Fruit fly (Drosophila melanogaster): ENCODE measurements around the gene CG3323.
A peak's percentile ranks its signal among the peaks of the same experiment; 100 is the strongest.

The CG3323 gene

dm6 chrX:5329266-5329898 lies 23.9 kb upstream of the CG3323 start, which contains the start of the genes CG3309 and XRCC1 (continued):
- no peak for TF ChIP-seq mirr (GFP tag; optimal IDR thresholded peaks at IDR 0.05)
- TF ChIP-seq CG10979 (tag; optimal IDR thresholded peaks at IDR 0.05) = peak; percentile 41
- TF ChIP-seq gfzf (GFP tag; optimal IDR thresholded peaks at IDR 0.05) = no peak
- TF ChIP-seq ATbp (GFP tag; optimal IDR thresholded peaks at IDR 0.05) = no peak
- no peak for TF ChIP-seq CG5953 (GFP tag; IDR thresholded peaks at IDR 0.05)
- TF ChIP-seq fu2 (GFP tag; optimal IDR thresholded peaks at IDR 0.05) = no peak
- TF ChIP-seq CG1792 (GFP tag; optimal IDR thresholded peaks at IDR 0.05) = no peak
- peak; percentile 53 for TF ChIP-seq CG13424 (tag; optimal IDR thresholded peaks at IDR 0.05)
- TF ChIP-seq gsb (GFP tag; IDR thresholded peaks at IDR 0.05) = no peak
- TF ChIP-seq pho (GFP tag; optimal IDR thresholded peaks at IDR 0.05) = no peak
- TF ChIP-seq CoRest (tag; optimal IDR thresholded peaks at IDR 0.05) = peak; percentile 59
- TF ChIP-seq grau (tag; optimal IDR thresholded peaks at IDR 0.05) = peak; percentile 62
- TF ChIP-seq CG30020 (tag; optimal IDR thresholded peaks at IDR 0.05) = peak; percentile 14
- peak; percentile 59 for TF ChIP-seq al (GFP tag; IDR thresholded peaks at IDR 0.05)
- TF ChIP-seq ssp (GFP tag; IDR thresholded peaks at IDR 0.05) = peak; percentile 48; the same call in 1 of the 2 replicates
- TF ChIP-seq sima (GFP tag; optimal IDR thresholded peaks at IDR 0.05) = no peak
- TF ChIP-seq Dp (GFP tag; optimal IDR thresholded peaks at IDR 0.05) = peak; percentile 31
- peak; percentile 72 for TF ChIP-seq gem (tag; optimal IDR thresholded peaks at IDR 0.05)
- TF ChIP-seq gcm2 (GFP tag; optimal IDR thresholded peaks at IDR 0.05) = no peak
- peak; percentile 22 for TF ChIP-seq Dek (tag; optimal IDR thresholded peaks at IDR 0.05)
- peak; percentile 71 for TF ChIP-seq CG2712 (tag; optimal IDR thresholded peaks at IDR 0.05)
- TF ChIP-seq bab2 (GFP tag; optimal IDR thresholded peaks at IDR 0.05) = no peak
- no peak for TF ChIP-seq Hr39 (optimal IDR thresholded peaks at IDR 0.05)
- peak in 1 of 2 experiments; percentile 51 for TF ChIP-seq bsh (GFP tag; optimal IDR thresholded peaks at IDR 0.05)
- TF ChIP-seq B-H1 (GFP tag; IDR thresholded peaks at IDR 0.05) = no peak; the same call in 2 of the 3 replicates
- peak; percentile 93 for TF ChIP-seq row (GFP tag; IDR thresholded peaks at IDR 0.05)
- no peak for TF ChIP-seq repo (GFP tag; optimal IDR thresholded peaks at IDR 0.05)
- TF ChIP-seq NFAT (GFP tag; IDR thresholded peaks at IDR 0.05) = no peak

dm6 chrX:5323636-5324035 lies 18.1 kb upstream of the CG3323 start, which contains the start of gene Mcm3:
TSS of gene Mcm3 (plus strand) at chrX:5323855.
- TF ChIP-seq chm (GFP tag; IDR thresholded peaks at IDR 0.05) (no peak), CG30020 (tag; optimal IDR thresholded peaks at IDR 0.05) (peak; percentile 13), Med (GFP tag) (peak; percentile 16), YL-1 (GFP tag; optimal IDR thresholded peaks at IDR 0.05) (no peak), pfk (GFP tag; optimal IDR thresholded peaks at IDR 0.05) (no peak), sisA (GFP tag; IDR thresholded peaks at IDR 0.05) (no peak), CG17802 (tag; optimal IDR thresholded peaks at IDR 0.05) (no peak), CG1024 (GFP tag; IDR thresholded peaks at IDR 0.05) (no peak), eyg (GFP tag; optimal IDR thresholded peaks at IDR 0.05) (no peak), E2f2 (GFP tag; IDR thresholded peaks at IDR 0.05) (peak; percentile 84), Lhr (GFP tag; optimal IDR thresholded peaks at IDR 0.05) (no peak), row (GFP tag; IDR thresholded peaks at IDR 0.05) (0 out of 3 replicates have a peak, but pooled peaks have one; percentile 10), gsb-n (tag; optimal IDR thresholded peaks at IDR 0.05) (no peak), zfh1 (GFP tag; IDR thresholded peaks at IDR 0.05) (no peak), gfzf (GFP tag; optimal IDR thresholded peaks at IDR 0.05) (peak; percentile 34), Antp (GFP tag; optimal IDR thresholded peaks at IDR 0.05) (no peak), mld (GFP tag; IDR thresholded peaks at IDR 0.05; ENCODE audit: partially characterized antibody) (no peak), BEAF-32 (GFP tag; optimal IDR thresholded peaks at IDR 0.05) (peak; percentile 11), ssp (GFP tag; IDR thresholded peaks at IDR 0.05) (no peak), Deaf1 (tag; optimal IDR thresholded peaks at IDR 0.05) (no peak), CG6854 (GFP tag; optimal IDR thresholded peaks at IDR 0.05) (no peak), CG15479 (GFP tag; optimal IDR thresholded peaks at IDR 0.05) (peak; percentile 40), Myb (GFP tag; optimal IDR thresholded peaks at IDR 0.05) (no peak), pan (optimal IDR thresholded peaks at IDR 0.05) (no peak), pan (GFP tag; optimal IDR thresholded peaks at IDR 0.05 in 1 of 2, IDR thresholded peaks at IDR 0.05 in 1 of 2) (no peak), prd (optimal IDR thresholded peaks at IDR 0.05) (no peak), prd (GFP tag; IDR thresholded peaks at IDR 0.05) (no peak)
